Worm (Caenorhabditis elegans) whole organism, L3 larva: ENCODE measurements around the gene F14D7.8.

Experiments
- R02D3.7 ChIP-seq: fragments of 150-350 bp; optimal IDR thresholded peaks from 2 replicates; lab custom pipeline; 2014; ENCODE audit warnings: missing biosample characterization, missing genetic modification characterization
- ZK546.5 ChIP-seq: sonication (generic microtip); optimal IDR thresholded peaks from 2 replicates; lab custom pipeline; 2017; ENCODE audit warnings: missing biosample characterization, missing genetic modification characterization
- ama-1 ChIP-seq: fragments of 150-350 bp; optimal IDR thresholded peaks from 2 replicates; lab custom pipeline; 2018
- ceh-16 ChIP-seq: sonication (generic microtip); optimal IDR thresholded peaks from 2 replicates; lab custom pipeline; 2017; ENCODE audit warnings: missing biosample characterization, missing genetic modification characterization
- ceh-28 ChIP-seq: fragments of 150-350 bp; optimal IDR thresholded peaks from 2 replicates; lab custom pipeline; 2014; ENCODE audit warnings: missing biosample characterization, missing genetic modification reagents, missing genetic modification characterization
- ceh-82 ChIP-seq: fragments of 150-350 bp; optimal IDR thresholded peaks from 2 replicates; lab custom pipeline; 2014; ENCODE audit warnings: missing biosample characterization, missing genetic modification characterization
- ceh-9 ChIP-seq: sonication (generic microtip); optimal IDR thresholded peaks from 2 replicates; lab custom pipeline; 2018; ENCODE audit warnings: missing biosample characterization, missing genetic modification characterization
- daf-12 ChIP-seq: fragments of 150-350 bp; optimal IDR thresholded peaks from 2 replicates; lab custom pipeline; 2014; ENCODE audit warnings: missing biosample characterization, missing genetic modification reagents, missing genetic modification characterization
- egl-27 ChIP-seq: sonication (generic microtip); optimal IDR thresholded peaks from 4 replicates; lab custom pipeline; 2017; ENCODE audit warnings: missing biosample characterization, missing genetic modification reagents, missing genetic modification characterization
- egl-5 ChIP-seq: fragments of 150-350 bp; optimal IDR thresholded peaks from 2 replicates; lab custom pipeline; 2017; ENCODE audit warnings: missing biosample characterization, missing genetic modification reagents, missing genetic modification characterization, inconsistent platforms
- eor-1 ChIP-seq, 2 experiments: fragments of 150-350 bp; optimal IDR thresholded peaks; 2 replicates each; lab custom pipeline; 2014 to 2018; ENCODE audit warnings: missing biosample characterization in 2 of 2, missing genetic modification characterization in 2 of 2
- fkh-10 ChIP-seq: sonication (generic microtip); optimal IDR thresholded peaks from 2 replicates; lab custom pipeline; 2017; ENCODE audit warnings: missing biosample characterization, missing genetic modification reagents, missing genetic modification characterization
- fkh-2 ChIP-seq: fragments of 150-350 bp; optimal IDR thresholded peaks from 2 replicates; lab custom pipeline; 2014; ENCODE audit warnings: missing biosample characterization, missing genetic modification reagents, missing genetic modification characterization
- hmg-11 ChIP-seq: sonication (generic microtip); optimal IDR thresholded peaks from 2 replicates; lab custom pipeline; 2016; ENCODE audit warnings: missing genetic modification characterization, missing compliant biosample characterization
- jun-1 ChIP-seq: fragments of 150-350 bp; optimal IDR thresholded peaks from 2 replicates; lab custom pipeline; 2014; ENCODE audit warnings: missing biosample characterization, missing genetic modification reagents, missing genetic modification characterization
- lin-39 ChIP-seq: fragments of 150-350 bp; optimal IDR thresholded peaks from 2 replicates; lab custom pipeline; 2018; ENCODE audit warnings: missing biosample characterization, missing genetic modification reagents, missing genetic modification characterization
- lsy-12 ChIP-seq: sonication (generic microtip); optimal IDR thresholded peaks from 2 replicates; lab custom pipeline; 2016; ENCODE audit warnings: mild to moderate bottlenecking, missing genetic modification characterization, missing compliant biosample characterization
- mdl-1 ChIP-seq: fragments of 150-350 bp; optimal IDR thresholded peaks from 2 replicates; lab custom pipeline; 2014; ENCODE audit warnings: missing biosample characterization, missing genetic modification characterization
- mml-1 ChIP-seq: fragments of 150-350 bp; sonication (generic microtip); optimal IDR thresholded peaks from 3 replicates; lab custom pipeline; 2014; ENCODE audit warnings: missing biosample characterization, missing genetic modification characterization
- nfya-1 ChIP-seq: sonication (generic microtip); optimal IDR thresholded peaks from 2 replicates; lab custom pipeline; 2017; ENCODE audit warnings: missing genetic modification characterization, mild to moderate bottlenecking, missing compliant biosample characterization, antibody characterized with exemption, moderate library complexity; ENCODE audit not compliant: insufficient read depth
- nhr-11 ChIP-seq: fragments of 150-350 bp; optimal IDR thresholded peaks from 2 replicates; lab custom pipeline; 2014; ENCODE audit warnings: missing biosample characterization, missing genetic modification characterization
- nhr-237 ChIP-seq: fragments of 150-350 bp; optimal IDR thresholded peaks from 2 replicates; lab custom pipeline; 2014; ENCODE audit warnings: missing biosample characterization, missing genetic modification characterization
- nhr-25 ChIP-seq: sonication (generic microtip); optimal IDR thresholded peaks from 2 replicates; lab custom pipeline; 2017; ENCODE audit warnings: missing biosample characterization, missing genetic modification characterization
- nhr-28 ChIP-seq: fragments of 150-350 bp; optimal IDR thresholded peaks from 2 replicates; lab custom pipeline; 2014; ENCODE audit warnings: missing biosample characterization, missing genetic modification characterization
- nhr-43 ChIP-seq: sonication (generic microtip); optimal IDR thresholded peaks from 2 replicates; lab custom pipeline; 2016; ENCODE audit warnings: mild to moderate bottlenecking, missing genetic modification characterization, missing compliant biosample characterization; ENCODE audit not compliant: poor library complexity, severe bottlenecking
- nhr-67 ChIP-seq: fragments of 150-350 bp; optimal IDR thresholded peaks from 2 replicates; lab custom pipeline; 2014; ENCODE audit warnings: missing biosample characterization, missing genetic modification characterization
- nhr-76 ChIP-seq: fragments of 150-350 bp; sonication (generic microtip); optimal IDR thresholded peaks from 5 replicates; lab custom pipeline; 2014; ENCODE audit warnings: missing biosample characterization, missing genetic modification characterization
- pqm-1 ChIP-seq: fragments of 150-350 bp; optimal IDR thresholded peaks from 2 replicates; lab custom pipeline; 2017; ENCODE audit warnings: missing biosample characterization, missing genetic modification characterization, inconsistent platforms
- sea-2 ChIP-seq: fragments of 150-350 bp; sonication (generic microtip); optimal IDR thresholded peaks from 4 replicates; lab custom pipeline; 2014; ENCODE audit warnings: missing biosample characterization, missing genetic modification reagents, missing genetic modification characterization
- skn-1 ChIP-seq: fragments of 150-350 bp; optimal IDR thresholded peaks from 2 replicates; lab custom pipeline; 2014; ENCODE audit warnings: missing biosample characterization, missing genetic modification characterization
- snpc-4 ChIP-seq: fragments of 150-350 bp; optimal IDR thresholded peaks from 2 replicates; lab custom pipeline; 2014; ENCODE audit warnings: missing biosample characterization, missing genetic modification characterization
- tbx-2 ChIP-seq: sonication (generic microtip); optimal IDR thresholded peaks from 2 replicates; lab custom pipeline; 2016; ENCODE audit warnings: mild to moderate bottlenecking, missing genetic modification characterization, missing compliant biosample characterization
- unc-39 ChIP-seq: sonication (generic microtip); optimal IDR thresholded peaks from 4 replicates; lab custom pipeline; 2017; ENCODE audit warnings: missing biosample characterization, missing genetic modification characterization
- unc-62 ChIP-seq: fragments of 150-350 bp; sonication (generic microtip); optimal IDR thresholded peaks from 4 replicates; lab custom pipeline; 2014; ENCODE audit warnings: missing biosample characterization, missing genetic modification reagents, missing genetic modification characterization
- zag-1 ChIP-seq: fragments of 150-350 bp; optimal IDR thresholded peaks from 2 replicates; lab custom pipeline; 2014; ENCODE audit warnings: missing biosample characterization, missing genetic modification characterization
- ztf-11 ChIP-seq: fragments of 150-350 bp; optimal IDR thresholded peaks from 2 replicates; lab custom pipeline; 2014; ENCODE audit warnings: missing biosample characterization, missing genetic modification characterization
- ztf-4 ChIP-seq: fragments of 150-350 bp; optimal IDR thresholded peaks from 2 replicates; lab custom pipeline; 2014; ENCODE audit warnings: missing biosample characterization, missing genetic modification characterization

The F14D7.8 gene

DNA sequence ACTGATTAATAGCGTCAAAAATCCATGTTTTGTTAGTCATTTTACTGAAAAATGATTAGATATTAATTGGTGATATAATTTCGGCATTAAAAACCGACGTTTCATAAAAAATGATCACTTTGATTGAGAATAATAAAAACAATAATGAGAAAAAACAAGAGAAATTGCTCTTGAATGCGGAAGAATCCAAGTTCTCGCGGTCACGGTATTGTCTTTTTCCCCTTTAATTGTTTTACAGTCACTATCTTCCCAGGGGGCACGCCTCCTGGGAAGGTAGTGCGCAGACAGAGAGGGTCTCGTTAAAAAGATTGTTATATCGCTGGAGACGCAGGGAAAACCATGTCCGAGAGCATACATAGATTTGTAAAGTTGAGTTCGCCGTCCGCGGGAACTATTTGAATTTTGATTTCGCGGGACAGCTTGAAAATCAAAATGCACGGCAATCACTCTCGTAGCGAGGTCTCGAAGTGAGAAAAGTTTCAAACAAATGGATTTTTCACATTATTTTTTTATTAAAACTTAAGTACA, 18.9 kb downstream of the F14D7.8 start, which contains the start of gene F14D7.2:
Gene F14D7.2 (minus strand): TSS at position 51 of the 528 bp plus-strand sequence.
- TF ChIP-seq nhr-76, result no peak
- no peak for TF ChIP-seq nhr-11 (tag; lab: Kevin White, UChicago)
- TF ChIP-seq daf-12 (tag; lab: Kevin White, UChicago), result no peak
- TF ChIP-seq ama-1 (lab: Kevin White, UChicago), result no peak
- no peak for TF ChIP-seq pqm-1
- TF ChIP-seq fkh-10, result no peak
- no peak for TF ChIP-seq unc-62 (GFP tag; lab: Kevin White, UChicago)
- TF ChIP-seq zag-1 (tag; lab: Kevin White, UChicago), result no peak
- no peak for TF ChIP-seq nhr-28 (tag; lab: Kevin White, UChicago)
- TF ChIP-seq ZK546.5, result no peak
- no peak for TF ChIP-seq nfya-1 (tag; lab: Kevin White, UChicago)
- TF ChIP-seq unc-39 (tag; lab: Kevin White, UChicago), result no peak
- TF ChIP-seq, all 47 proteins: peak for 0

ce11 chrV:14290636-14291035, 22.0 kb downstream of the F14D7.8 start, which contains the start of gene F14D7.18:
Gene F14D7.18, minus strand, starts transcription at chrV:14290736.
- TF ChIP-seq nhr-25 (no peak), nhr-43 (tag; lab: Kevin White, UChicago) (no peak), egl-27 (no peak), ztf-4 (tag; lab: Kevin White, UChicago) (no peak)

DNA sequence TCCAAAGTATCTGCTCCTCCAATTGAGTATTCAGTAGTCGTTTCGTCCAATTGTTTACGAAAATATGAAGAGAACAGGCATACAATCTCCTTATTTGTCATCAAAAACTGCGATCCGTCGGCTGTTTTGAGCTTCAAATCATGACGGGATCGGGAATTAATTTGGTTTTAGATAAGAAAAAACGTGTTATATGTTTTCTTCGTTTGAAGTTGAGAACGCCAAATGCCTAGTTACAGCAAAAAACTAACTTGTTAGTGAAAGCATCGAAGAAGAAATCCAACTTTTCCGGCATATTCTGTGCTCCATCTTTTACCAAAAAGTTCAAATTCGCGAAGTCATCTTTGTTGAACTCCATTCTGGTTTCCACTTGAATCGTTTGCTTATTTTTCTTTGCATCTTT, 23.2 kb downstream of the F14D7.8 start, which contains the start of gene F14D7.1:
Gene F14D7.1 (minus strand): TSS at position 101 of the 400 bp plus-strand sequence.
- no peak for TF ChIP-seq tbx-2 (tag; lab: Kevin White, UChicago)
- no peak for TF ChIP-seq ZK546.5
- no peak for TF ChIP-seq nhr-25

DNA sequence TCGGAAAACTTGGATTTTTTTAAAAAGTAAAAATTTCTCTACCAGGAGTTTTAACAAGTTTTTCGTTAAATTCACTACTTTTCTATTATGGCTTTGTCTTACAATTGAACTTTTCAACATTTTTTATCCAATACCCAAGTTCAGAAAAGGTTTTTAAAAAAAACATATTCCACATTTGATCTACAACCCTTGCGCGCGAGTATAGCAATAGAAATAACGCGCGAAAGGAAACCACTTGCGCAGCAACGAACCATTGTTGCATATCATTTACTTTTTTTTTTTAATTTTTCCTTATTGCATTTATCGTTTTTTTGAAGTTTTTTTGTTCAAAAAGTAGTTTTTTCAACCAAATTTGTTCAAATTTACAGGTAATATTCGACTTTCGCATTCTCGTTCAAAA, 26.8 kb downstream of the F14D7.8 start, which contains the start of gene F40G12.11:
Gene F40G12.11 (plus strand): TSS at position 369 of the 400 bp plus-strand sequence.
- TF ChIP-seq daf-12 (tag; lab: Kevin White, UChicago) (no peak), lin-39 (tag; lab: Kevin White, UChicago) (no peak), R02D3.7 (tag; lab: Kevin White, UChicago) (no peak), nhr-76 (no peak), tbx-2 (tag; lab: Kevin White, UChicago) (no peak), mml-1 (tag; lab: Kevin White, UChicago) (no peak), ceh-28 (tag; lab: Kevin White, UChicago) (no peak), ceh-16 (tag; lab: Kevin White, UChicago) (no peak)

ce11 chrV:14283241-14283640, 29.4 kb downstream of the F14D7.8 start, which contains the start of gene F40G12.10:
Gene F40G12.10, plus strand, starts transcription at chrV:14283541.
- TF ChIP-seq nfya-1 (tag; lab: Kevin White, UChicago), result no peak
- no peak for TF ChIP-seq snpc-4 (tag; lab: Kevin White, UChicago)
- no peak for TF ChIP-seq ceh-16 (tag; lab: Kevin White, UChicago)
- TF ChIP-seq fkh-10, result no peak
- TF ChIP-seq hmg-11, result no peak
- no peak for TF ChIP-seq fkh-2
- no peak for TF ChIP-seq sea-2 (GFP tag; lab: Kevin White, UChicago)
- no peak for TF ChIP-seq mdl-1
- TF ChIP-seq ztf-11 (tag; lab: Kevin White, UChicago), result no peak
- no peak for TF ChIP-seq lsy-12 (tag; lab: Kevin White, UChicago)
- TF ChIP-seq nhr-67 (tag; lab: Kevin White, UChicago), result no peak
- TF ChIP-seq skn-1 (tag; lab: Kevin White, UChicago), result no peak
- TF ChIP-seq nhr-76, result no peak
- no peak for TF ChIP-seq zag-1 (tag; lab: Kevin White, UChicago)

DNA sequence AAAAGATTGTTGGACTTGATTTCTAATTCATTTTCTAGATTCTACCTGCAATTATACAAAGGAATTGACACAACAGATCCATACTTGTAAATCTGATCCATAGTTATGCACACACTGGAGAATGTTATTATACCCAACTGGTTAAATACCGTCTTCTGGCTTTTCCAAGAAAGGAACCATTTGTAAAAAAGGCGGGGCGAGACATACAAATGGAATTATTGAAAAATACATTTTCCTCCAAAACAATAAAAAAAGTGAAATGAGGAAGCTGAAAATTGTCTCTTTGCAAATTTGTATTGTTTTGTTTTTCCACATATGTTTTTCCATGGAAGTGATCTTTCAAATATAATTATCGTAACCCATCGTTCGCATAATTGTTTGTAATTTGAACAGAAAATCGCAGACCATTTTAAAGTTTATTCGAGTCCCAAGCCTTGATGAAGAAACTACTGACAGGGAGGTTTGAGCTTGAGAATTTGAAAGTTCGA, 30.3 kb downstream of the F14D7.8 start, which contains the start of the genes srt-74 and F40G12.9:
Gene srt-74 (minus strand): TSS at position 101 of the 488 bp plus-strand sequence.
Gene F40G12.9 (plus strand): TSS at position 438 of the 488 bp plus-strand sequence.
- TF ChIP-seq tbx-2 (tag; lab: Kevin White, UChicago) (no peak), ZK546.5 (no peak), ceh-82 (tag; lab: Kevin White, UChicago) (no peak), jun-1 (tag; lab: Kevin White, UChicago) (no peak), egl-5 (no peak), eor-1 (tag; optimal IDR thresholded peaks at IDR 0.05; lab: Kevin White, UChicago) (no peak), mdl-1 (no peak), ceh-9 (tag; lab: Kevin White, UChicago) (no peak), nhr-237 (tag; lab: Kevin White, UChicago) (no peak)
